Fruit fly (Drosophila melanogaster) whole organism: Measurements from ENCODE around the gene CG6142.

Source experiments
- CG8478 ChIP-seq: fragments of >200 bp; optimal IDR thresholded peaks from 2 replicates; lab custom pipeline; 2018; ENCODE audit warnings: inconsistent platforms
- Dll ChIP-seq: fragments of >200 bp; optimal IDR thresholded peaks from 2 replicates; lab custom pipeline; 2017
- EcR ChIP-seq, 2 experiments: fragments of >200 bp; optimal IDR thresholded peaks; 2 replicates each; lab custom pipeline; 2017; ENCODE audit warnings: missing biosample characterization in 2 of 2, missing genetic modification characterization in 2 of 2, missing genetic modification reagents in 2 of 2
- pan ChIP-seq: fragments of >200 bp; optimal IDR thresholded peaks from 2 replicates; lab custom pipeline; 2017
- psq ChIP-seq: fragments of >200 bp; optimal IDR thresholded peaks from 2 replicates; lab custom pipeline; 2017
- usp ChIP-seq: fragments of >200 bp; optimal IDR thresholded peaks from 2 replicates; lab custom pipeline; 2017; ENCODE audit warnings: missing biosample characterization, missing genetic modification characterization, mixed read lengths

CG6142 gene

dm6 chr3R:26137189-26137588 lies 4.2 kb downstream of the CG6142 start:
- TF ChIP-seq CG8478 (lab: Kevin White, UChicago), result no peak
- no peak for TF ChIP-seq psq (lab: Kevin White, UChicago)
- no peak for TF ChIP-seq EcR (GFP tag; optimal IDR thresholded peaks at IDR 0.05; lab: Kevin White, UChicago)
- TF ChIP-seq Dll (lab: Kevin White, UChicago), result no peak
- no peak for TF ChIP-seq usp
- TF ChIP-seq pan (lab: Kevin White, UChicago), result no peak

- TF ChIP-seq pan (lab: Kevin White, UChicago) (no peak), Dll (lab: Kevin White, UChicago) (no peak), usp (no peak), CG8478 (lab: Kevin White, UChicago) (no peak), EcR (GFP tag; optimal IDR thresholded peaks at IDR 0.05; lab: Kevin White, UChicago) (no peak), psq (lab: Kevin White, UChicago) (no peak)
These were observed 37.7 kb downstream of the CG6142 start, which contains the start of gene CG31323 for dm6 chr3R:26170644-26171043. CG31323 (plus strand) TSS chr3R:26170847.

dm6 chr3R:26172040-26172439 lies 39.1 kb downstream of the CG6142 start:
- TF ChIP-seq usp (no peak), psq (lab: Kevin White, UChicago) (no peak), pan (lab: Kevin White, UChicago) (no peak), CG8478 (lab: Kevin White, UChicago) (no peak), EcR (GFP tag; optimal IDR thresholded peaks at IDR 0.05; lab: Kevin White, UChicago) (no peak), Dll (lab: Kevin White, UChicago) (no peak)

- no peak for TF ChIP-seq pan (lab: Kevin White, UChicago)
- no peak for TF ChIP-seq psq (lab: Kevin White, UChicago)
- TF ChIP-seq Dll (lab: Kevin White, UChicago), result no peak
- TF ChIP-seq CG8478 (lab: Kevin White, UChicago), result no peak
- no peak for TF ChIP-seq EcR (GFP tag; optimal IDR thresholded peaks at IDR 0.05; lab: Kevin White, UChicago)
- TF ChIP-seq usp, result no peak
These were observed 49.0 kb downstream of the CG6142 start for dm6 chr3R:26181991-26182390.

dm6 chr3R:26185201-26185688 lies 52.3 kb downstream of the CG6142 start, which contains the start of gene CG31086:
CG31086 (plus strand) TSS chr3R:26185251.
- TF ChIP-seq CG8478 (lab: Kevin White, UChicago) (no peak), psq (lab: Kevin White, UChicago) (no peak), EcR (GFP tag; optimal IDR thresholded peaks at IDR 0.05; lab: Kevin White, UChicago) (no peak), Dll (lab: Kevin White, UChicago) (no peak), usp (no peak), pan (lab: Kevin White, UChicago) (no peak)
